Fruit fly (Drosophila melanogaster): ENCODE measurements around the gene Rcd-1.

Rcd-1 gene

DNA sequence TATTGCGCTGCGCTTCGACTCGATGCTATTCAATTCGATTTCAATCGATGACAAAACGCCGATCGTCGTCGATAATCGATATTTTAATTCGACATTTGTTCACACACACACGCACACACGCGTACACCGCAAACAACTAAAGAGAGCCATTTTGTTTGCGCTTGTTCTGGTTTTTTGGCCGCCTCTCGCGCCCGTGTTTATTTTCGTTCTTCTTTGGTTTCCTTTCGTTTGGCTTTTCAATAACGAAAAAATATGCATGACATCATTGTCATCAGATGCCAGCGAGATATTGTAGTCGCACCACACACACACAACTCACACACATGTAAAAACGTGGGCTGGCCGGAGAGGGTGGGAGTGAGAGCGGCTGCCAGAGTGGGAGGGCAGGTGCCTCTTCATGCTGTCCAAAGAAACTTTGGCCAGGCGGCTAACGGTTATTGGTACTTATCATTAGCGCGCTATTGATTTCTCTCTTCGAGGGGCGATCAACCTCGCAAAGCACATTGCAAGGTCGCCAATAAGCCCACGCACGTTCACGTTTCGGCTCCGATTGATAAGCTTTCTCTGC lies 30.4 kb upstream of the Rcd-1 start (continued):
- TF ChIP-seq B-H1 (GFP tag; IDR thresholded peaks at IDR 0.05), result no peak
- TF ChIP-seq ems (GFP tag; optimal IDR thresholded peaks at IDR 0.05), result no peak
- peak; percentile 82 for TF ChIP-seq kni (GFP tag; optimal IDR thresholded peaks at IDR 0.05)
- no peak for TF ChIP-seq CG8281 (tag; optimal IDR thresholded peaks at IDR 0.05)
- TF ChIP-seq CG12659 (GFP tag; optimal IDR thresholded peaks at IDR 0.05), result no peak
- TF ChIP-seq phol (tag; optimal IDR thresholded peaks at IDR 0.05), result peak; percentile 31
- TF ChIP-seq ttk (GFP tag; IDR thresholded peaks at IDR 0.05), result no peak
- TF ChIP-seq Atf3 (GFP tag; optimal IDR thresholded peaks at IDR 0.05), result peak; percentile 32
- peak; percentile 13; the same call in 1 of the 2 replicates for TF ChIP-seq hbn (GFP tag; IDR thresholded peaks at IDR 0.05; ENCODE audit: partially characterized antibody)
- TF ChIP-seq da (GFP tag; optimal IDR thresholded peaks at IDR 0.05), result no peak
- peak; percentile 26 for TF ChIP-seq nom (GFP tag; optimal IDR thresholded peaks at IDR 0.05)
- TF ChIP-seq H15 (GFP tag; IDR thresholded peaks at IDR 0.05), result no peak
- TF ChIP-seq onecut (GFP tag; IDR thresholded peaks at IDR 0.05), result peak; percentile 20; the same call in 1 of the 2 replicates
- TF ChIP-seq CG14860 (GFP tag; IDR thresholded peaks at IDR 0.05; ENCODE audit: partially characterized antibody), result peak; percentile 56; the same call in 1 of the 3 replicates
- no peak for TF ChIP-seq NC2β (GFP tag; optimal IDR thresholded peaks at IDR 0.05)
- TF ChIP-seq CG6254 (GFP tag; optimal IDR thresholded peaks at IDR 0.05), result no peak
- TF ChIP-seq ci (GFP tag; IDR thresholded peaks at IDR 0.05), result 0 out of 3 replicates have a peak, but pooled peaks have one; percentile 52
- no peak for TF ChIP-seq sc (optimal IDR thresholded peaks at IDR 0.05)
- TF ChIP-seq sc (GFP tag; optimal IDR thresholded peaks at IDR 0.05), result no peak
- no peak for TF ChIP-seq sob (GFP tag; IDR thresholded peaks at IDR 0.05)
- no peak for TF ChIP-seq Ets65A (GFP tag)
- no peak for TF ChIP-seq CG6654 (GFP tag; optimal IDR thresholded peaks at IDR 0.05)
- TF ChIP-seq Bgb (GFP tag; IDR thresholded peaks at IDR 0.05; ENCODE audit: partially characterized antibody), result peak; percentile 48; the same call in 1 of the 2 replicates
- TF ChIP-seq Optix (GFP tag; IDR thresholded peaks at IDR 0.05), result no peak
- TF ChIP-seq stc (GFP tag; IDR thresholded peaks at IDR 0.05), result no peak; the same call in 1 of the 2 replicates
- TF ChIP-seq Oli (tag; optimal IDR thresholded peaks at IDR 0.05), result no peak
- peak; percentile 20 for TF ChIP-seq CG2678 (tag; optimal IDR thresholded peaks at IDR 0.05)
- TF ChIP-seq CG12769 (tag; optimal IDR thresholded peaks at IDR 0.05), result peak; percentile 66
- TF ChIP-seq Atf-2 (GFP tag; optimal IDR thresholded peaks at IDR 0.05), result no peak
- peak; percentile 72; the same call in 2 of the 3 replicates for TF ChIP-seq CG6791 (GFP tag; IDR thresholded peaks at IDR 0.05; ENCODE audit: partially characterized antibody)
- no peak for TF ChIP-seq CG7556 (GFP tag; optimal IDR thresholded peaks at IDR 0.05)
- no peak for TF ChIP-seq CG13123 (GFP tag; optimal IDR thresholded peaks at IDR 0.05)
- 0 out of 3 replicates have a peak, but pooled peaks have one; percentile 26 for TF ChIP-seq CG7963 (GFP tag; IDR thresholded peaks at IDR 0.05; ENCODE audit: partially characterized antibody)
- 0 out of 2 replicates have a peak, but pooled peaks have one; percentile 3 for TF ChIP-seq Rfx (GFP tag; IDR thresholded peaks at IDR 0.05)
- peak; percentile 31 for TF ChIP-seq zf30C (GFP tag; optimal IDR thresholded peaks at IDR 0.05)
- TF ChIP-seq CG5180 (GFP tag; optimal IDR thresholded peaks at IDR 0.05), result no peak
- TF ChIP-seq CG8089 (GFP tag; optimal IDR thresholded peaks at IDR 0.05), result no peak
- TF ChIP-seq Gsc (GFP tag; IDR thresholded peaks at IDR 0.05), result no peak
- peak; percentile 31 for TF ChIP-seq CG13624 (GFP tag; optimal IDR thresholded peaks at IDR 0.05)
- peak; percentile 78 for TF ChIP-seq sd (tag; optimal IDR thresholded peaks at IDR 0.05)
- no peak for TF ChIP-seq HLHmδ (GFP tag; optimal IDR thresholded peaks at IDR 0.05)
- TF ChIP-seq jumu (GFP tag; optimal IDR thresholded peaks at IDR 0.05), result no peak
- peak; percentile 21 for TF ChIP-seq CG8924 (tag; optimal IDR thresholded peaks at IDR 0.05)
- peak; percentile 50 for TF ChIP-seq CG6813 (GFP tag; optimal IDR thresholded peaks at IDR 0.05)
- TF ChIP-seq Antp (GFP tag; optimal IDR thresholded peaks at IDR 0.05), result no peak
- peak; percentile 82 for TF ChIP-seq CG10543 (GFP tag; optimal IDR thresholded peaks at IDR 0.05)
- peak; percentile 15 for TF ChIP-seq CrebB (tag; optimal IDR thresholded peaks at IDR 0.05)
- no peak for TF ChIP-seq fd64A (GFP tag; optimal IDR thresholded peaks at IDR 0.05)
- TF ChIP-seq Xrp1 (GFP tag; IDR thresholded peaks at IDR 0.05), result peak; percentile 17; the same call in 1 of the 2 replicates

Data from whole organism, embryonic.